Fruit fly (Drosophila melanogaster) whole organism, prepupa: ENCODE measurements around the gene CG31872.

Experiments used
- CG10631 ChIP-seq: fragments of 200-800 bp; sonication (Bioruptor generic); optimal IDR thresholded peaks from 2 replicates; lab custom pipeline; 2016; ENCODE audit warnings: missing biosample characterization, missing genetic modification characterization
- CG10669 ChIP-seq: fragments of 200-800 bp; sonication (Bioruptor generic); optimal IDR thresholded peaks from 3 replicates; lab custom pipeline; 2018; ENCODE audit warnings: missing biosample characterization, mild to moderate bottlenecking, missing genetic modification characterization, moderate library complexity
- CG11762 ChIP-seq: fragments of 200-800 bp; sonication (Bioruptor generic); optimal IDR thresholded peaks from 3 replicates; lab custom pipeline; 2016; ENCODE audit warnings: missing biosample characterization, missing genetic modification characterization; ENCODE audit not compliant: insufficient read depth
- CG11902 ChIP-seq: fragments of 200-800 bp; sonication (Bioruptor generic); optimal IDR thresholded peaks from 3 replicates; lab custom pipeline; 2016; ENCODE audit warnings: missing biosample characterization, missing genetic modification characterization
- CG15336 ChIP-seq: fragments of 200-800 bp; sonication (Bioruptor generic); IDR thresholded peaks from 2 replicates; pipeline ENCODE4 v1.3.6; 2022; ENCODE audit warnings: missing biosample characterization, missing genetic modification characterization
- CG31627 ChIP-seq: fragments of 200-800 bp; sonication (Bioruptor generic); optimal IDR thresholded peaks from 3 replicates; lab custom pipeline; 2016; ENCODE audit warnings: missing biosample characterization, missing genetic modification characterization
- CG34406 ChIP-seq: fragments of 200-800 bp; sonication (Bioruptor generic); optimal IDR thresholded peaks from 3 replicates; lab custom pipeline; 2016; ENCODE audit warnings: missing biosample characterization, missing genetic modification characterization
- CG4318 ChIP-seq: fragments of 200-800 bp; sonication (Bioruptor generic); optimal IDR thresholded peaks from 3 replicates; lab custom pipeline; 2017; ENCODE audit warnings: missing biosample characterization, mild to moderate bottlenecking, missing genetic modification characterization
- CG6163 ChIP-seq: fragments of 200-800 bp; sonication (Bioruptor generic); IDR thresholded peaks from 3 replicates; pipeline ENCODE4 v1.3.6; 2022; ENCODE audit warnings: missing biosample characterization, missing genetic modification characterization
- CG6276 ChIP-seq: fragments of 200-800 bp; sonication (Bioruptor generic); optimal IDR thresholded peaks from 2 replicates; lab custom pipeline; 2017; ENCODE audit warnings: missing biosample characterization, mild to moderate bottlenecking, missing genetic modification characterization
- CG6792 ChIP-seq: fragments of 200-800 bp; sonication (Bioruptor generic); optimal IDR thresholded peaks from 3 replicates; lab custom pipeline; 2016; ENCODE audit warnings: missing biosample characterization, missing genetic modification characterization
- CG6808 ChIP-seq: fragments of 200-800 bp; sonication (Bioruptor generic); optimal IDR thresholded peaks from 3 replicates; lab custom pipeline; 2017; ENCODE audit warnings: missing biosample characterization, missing genetic modification characterization, mild to moderate bottlenecking, moderate library complexity, missing genetic modification reagents
- CG8119 ChIP-seq: fragments of 200-800 bp; sonication (Bioruptor generic); IDR thresholded peaks from 3 replicates; pipeline ENCODE4 v1.3.6; 2022; ENCODE audit warnings: missing biosample characterization, missing genetic modification characterization
- CG8632 ChIP-seq: fragments of 200-800 bp; sonication (Bioruptor generic); optimal IDR thresholded peaks from 3 replicates; lab custom pipeline; 2016; ENCODE audit warnings: missing biosample characterization, missing genetic modification characterization
- Eip75B ChIP-seq: fragments of 200-800 bp; sonication (Bioruptor generic); optimal IDR thresholded peaks from 3 replicates; lab custom pipeline; 2016; ENCODE audit warnings: missing biosample characterization, missing genetic modification characterization
- Eip93F ChIP-seq: fragments of 200-800 bp; sonication (Bioruptor generic); optimal IDR thresholded peaks from 2 replicates; lab custom pipeline; 2016; ENCODE audit warnings: missing biosample characterization, mild to moderate bottlenecking, missing genetic modification characterization
- Hr4 ChIP-seq: fragments of 200-800 bp; sonication (Bioruptor generic); optimal IDR thresholded peaks from 3 replicates; lab custom pipeline; 2016; ENCODE audit warnings: missing biosample characterization, missing genetic modification characterization
- Lpt ChIP-seq: fragments of 200-800 bp; sonication (Bioruptor generic); optimal IDR thresholded peaks from 3 replicates; lab custom pipeline; 2016; ENCODE audit warnings: missing biosample characterization, missing genetic modification characterization
- Met ChIP-seq: fragments of 200-800 bp; sonication (Bioruptor generic); optimal IDR thresholded peaks from 3 replicates; lab custom pipeline; 2016; ENCODE audit warnings: missing biosample characterization, missing genetic modification characterization
- OdsH ChIP-seq: fragments of 200-800 bp; sonication (Bioruptor generic); optimal IDR thresholded peaks from 3 replicates; lab custom pipeline; 2016; ENCODE audit warnings: missing biosample characterization, missing genetic modification characterization
- Sox102F ChIP-seq: fragments of 200-800 bp; sonication (Bioruptor generic); optimal IDR thresholded peaks from 2 replicates; lab custom pipeline; 2016; ENCODE audit warnings: missing biosample characterization, mild to moderate bottlenecking, missing genetic modification characterization
- Sox14 ChIP-seq: fragments of 200-800 bp; sonication (Bioruptor generic); optimal IDR thresholded peaks from 3 replicates; lab custom pipeline; 2016; ENCODE audit warnings: missing biosample characterization, missing genetic modification characterization
- achi ChIP-seq: fragments of 200-800 bp; sonication (Bioruptor generic); optimal IDR thresholded peaks from 3 replicates; lab custom pipeline; 2016; ENCODE audit warnings: missing biosample characterization, missing genetic modification characterization
- acj6 ChIP-seq: fragments of 200-800 bp; sonication (Bioruptor generic); optimal IDR thresholded peaks from 3 replicates; lab custom pipeline; 2016; ENCODE audit warnings: missing biosample characterization, missing genetic modification characterization
- cyc ChIP-seq: fragments of 200-800 bp; sonication (Bioruptor generic); optimal IDR thresholded peaks from 3 replicates; lab custom pipeline; 2016; ENCODE audit warnings: missing biosample characterization, missing genetic modification characterization
- fd85E ChIP-seq: fragments of 200-800 bp; sonication (Bioruptor generic); optimal IDR thresholded peaks from 3 replicates; lab custom pipeline; 2016; ENCODE audit warnings: missing biosample characterization, missing genetic modification characterization
- fkh ChIP-seq: fragments of 200-800 bp; sonication (Bioruptor generic); optimal IDR thresholded peaks from 3 replicates; lab custom pipeline; 2017; ENCODE audit warnings: missing biosample characterization, mild to moderate bottlenecking, missing genetic modification characterization, moderate library complexity
- lz ChIP-seq: fragments of 200-800 bp; sonication (Bioruptor generic); optimal IDR thresholded peaks from 3 replicates; lab custom pipeline; 2016; ENCODE audit warnings: missing biosample characterization, missing genetic modification characterization
- net ChIP-seq: fragments of 200-800 bp; sonication (Bioruptor generic); optimal IDR thresholded peaks from 3 replicates; lab custom pipeline; 2016; ENCODE audit warnings: missing biosample characterization, missing genetic modification characterization
- pdm3 ChIP-seq: fragments of 200-800 bp; sonication (Bioruptor generic); optimal IDR thresholded peaks from 3 replicates; lab custom pipeline; 2016; ENCODE audit warnings: missing biosample characterization, missing genetic modification characterization
- salr ChIP-seq, 2 experiments: fragments of 200-800 bp; sonication (Bioruptor generic); optimal IDR thresholded peaks; 3 replicates each; lab custom pipeline; 2016 to 2018; ENCODE audit warnings: missing biosample characterization in 2 of 2, missing genetic modification characterization in 2 of 2, mild to moderate bottlenecking in 1 of 2
- ss ChIP-seq, 2 experiments: fragments of 200-800 bp; sonication (Bioruptor generic); optimal IDR thresholded peaks; 2 replicates in 1 of 2; 3 replicates in 1 of 2; lab custom pipeline; 2017 to 2018; ENCODE audit warnings: mild to moderate bottlenecking in 2 of 2, missing biosample characterization in 2 of 2, missing genetic modification characterization in 2 of 2, moderate library complexity in 1 of 2
- svp ChIP-seq: fragments of 200-800 bp; sonication (Bioruptor generic); peaks from one replicate; lab custom pipeline; 2016; ENCODE audit warnings: missing biosample characterization, missing genetic modification characterization
- topi ChIP-seq: fragments of 200-800 bp; sonication (Bioruptor generic); optimal IDR thresholded peaks from 3 replicates; lab custom pipeline; 2016; ENCODE audit warnings: missing biosample characterization, missing genetic modification characterization
- vri ChIP-seq: fragments of 200-800 bp; sonication (Bioruptor generic); optimal IDR thresholded peaks from 3 replicates; lab custom pipeline; 2016; ENCODE audit warnings: missing biosample characterization, mild to moderate bottlenecking, missing genetic modification characterization

CG31872 gene

DNA sequence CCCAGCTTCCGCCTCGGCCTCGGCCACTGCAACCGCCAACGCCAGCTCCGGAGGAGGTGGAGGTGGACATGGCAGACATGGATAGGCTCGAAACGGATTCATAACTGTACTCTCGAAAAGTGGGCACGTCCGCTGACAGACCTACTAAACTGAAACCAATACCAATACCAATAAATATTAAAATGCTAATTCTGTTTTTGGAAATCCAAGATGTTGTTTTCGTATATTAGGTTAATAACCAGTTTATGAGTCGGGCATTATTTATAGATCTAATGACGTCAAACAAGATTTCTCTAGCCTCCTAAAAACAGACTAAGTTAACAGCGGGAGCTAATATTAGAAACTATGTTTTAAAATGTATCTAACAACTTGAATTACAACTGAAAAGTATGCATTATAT is 42.5 kb downstream of the CG31872 start:
- no peak for TF ChIP-seq vri (GFP tag; lab: Kevin White, UChicago)
- no peak for TF ChIP-seq CG6163 (GFP tag; lab: Robert Waterston, UW)
- no peak for TF ChIP-seq fkh (GFP tag; lab: Kevin White, UChicago)
- no peak for TF ChIP-seq Met (GFP tag; lab: Kevin White, UChicago)
- no peak for TF ChIP-seq Eip93F
- TF ChIP-seq CG15336 (GFP tag; lab: Robert Waterston, UW): no peak
- TF ChIP-seq CG31627 (GFP tag; lab: Kevin White, UChicago): no peak
- TF ChIP-seq Sox14 (GFP tag; lab: Kevin White, UChicago): no peak
- TF ChIP-seq acj6 (GFP tag; lab: Kevin White, UChicago): no peak
- no peak for TF ChIP-seq cyc
- TF ChIP-seq CG34406 (GFP tag; lab: Kevin White, UChicago): no peak
- TF ChIP-seq, all 60 proteins: peak for 0

DNA sequence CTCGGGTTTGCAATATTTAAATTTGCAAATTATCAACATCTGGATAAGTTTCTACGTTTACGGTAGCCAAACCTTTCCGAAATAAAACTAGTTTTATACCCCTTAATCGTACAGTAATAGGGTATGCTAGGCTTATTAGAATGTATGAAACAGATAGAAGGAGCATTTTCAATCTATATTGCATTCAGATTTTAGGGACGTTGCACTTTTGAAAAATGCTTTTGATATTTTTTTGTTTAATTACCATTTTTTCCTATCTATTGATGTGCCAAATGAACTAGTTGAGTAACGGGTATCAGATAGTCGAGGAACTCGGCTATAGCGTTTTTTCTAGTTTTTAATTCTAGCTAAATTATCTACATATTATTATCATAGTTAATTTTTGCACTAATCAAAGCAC is 43.2 kb downstream of the CG31872 start:
- no peak for TF ChIP-seq svp (GFP tag; lab: Kevin White, UChicago)
- no peak for TF ChIP-seq CG15336 (GFP tag; lab: Robert Waterston, UW)
- TF ChIP-seq ss (GFP tag; optimal IDR thresholded peaks at IDR 0.05; lab: Kevin White, UChicago): no peak
- TF ChIP-seq Sox102F (GFP tag; lab: Kevin White, UChicago): no peak
- TF ChIP-seq CG6808 (GFP tag; lab: Kevin White, UChicago): no peak
- no peak for TF ChIP-seq CG11762 (GFP tag; lab: Kevin White, UChicago)
- TF ChIP-seq CG11902 (GFP tag; lab: Kevin White, UChicago): no peak
- TF ChIP-seq Eip93F: no peak
- no peak for TF ChIP-seq fd85E
- no peak for TF ChIP-seq Met (GFP tag; lab: Kevin White, UChicago)
- no peak for TF ChIP-seq acj6 (GFP tag; lab: Kevin White, UChicago)

DNA sequence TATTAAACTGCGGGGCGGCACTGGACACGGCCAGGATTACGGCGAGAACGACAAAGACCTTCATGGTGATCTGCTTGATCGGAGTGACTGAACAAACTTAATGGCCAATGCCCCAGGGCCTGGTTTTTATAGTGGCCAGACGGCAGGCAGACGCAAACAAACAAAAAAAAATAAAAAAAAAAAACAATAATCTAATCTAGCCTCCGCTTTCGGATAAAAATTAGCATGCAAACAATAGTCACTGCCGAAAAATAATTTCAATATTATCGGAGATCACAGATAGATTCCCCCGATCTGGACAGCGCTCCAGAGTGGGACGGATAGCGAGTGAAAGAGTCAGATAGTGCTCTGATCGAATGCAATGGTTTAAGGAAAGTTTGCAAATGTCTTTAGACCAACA is 44.6 kb downstream of the CG31872 start, which contains the start of gene CG7299:
Gene CG7299 (minus strand): TSS at position 101 of the 400 bp plus-strand sequence.
- TF ChIP-seq OdsH (GFP tag; lab: Kevin White, UChicago): no peak
- TF ChIP-seq CG11902 (GFP tag; lab: Kevin White, UChicago): no peak
- TF ChIP-seq net (GFP tag; lab: Kevin White, UChicago): no peak
- no peak for TF ChIP-seq pdm3 (GFP tag; lab: Kevin White, UChicago)
- TF ChIP-seq CG10631 (GFP tag; lab: Kevin White, UChicago): no peak
- TF ChIP-seq Lpt (GFP tag; lab: Kevin White, UChicago): no peak
- no peak for TF ChIP-seq fd85E
- no peak for TF ChIP-seq Hr4 (GFP tag; lab: Kevin White, UChicago)
- TF ChIP-seq achi (GFP tag; lab: Kevin White, UChicago): no peak
- no peak for TF ChIP-seq CG4318 (GFP tag; lab: Kevin White, UChicago)
- TF ChIP-seq Sox14 (GFP tag; lab: Kevin White, UChicago): no peak
- TF ChIP-seq CG8119 (GFP tag; lab: Robert Waterston, UW): no peak
- no peak for TF ChIP-seq lz (GFP tag; lab: Kevin White, UChicago)
- no peak for TF ChIP-seq Eip75B
- TF ChIP-seq, all 60 proteins: peak for 0

DNA sequence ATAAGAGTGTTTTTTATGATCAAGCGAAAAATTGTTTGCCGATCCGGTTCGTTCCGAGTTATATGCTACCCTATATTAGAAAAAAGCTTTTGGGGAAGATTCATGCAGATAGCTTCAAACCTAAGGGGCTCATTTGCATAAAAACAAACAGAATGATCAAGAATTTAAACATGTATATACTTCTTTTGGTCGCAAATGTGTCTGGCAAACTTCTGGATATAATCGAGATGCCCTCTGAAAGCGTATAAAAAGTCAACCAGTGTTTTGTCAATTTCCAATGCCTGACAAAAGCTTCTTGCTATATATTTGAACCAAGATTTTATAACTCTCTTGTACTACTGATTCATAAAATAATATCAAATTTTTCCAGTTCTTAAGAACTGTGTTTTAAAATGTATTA is 45.9 kb downstream of the CG31872 start:
- TF ChIP-seq CG6792 (GFP tag; lab: Kevin White, UChicago): no peak
- no peak for TF ChIP-seq topi (GFP tag; lab: Kevin White, UChicago)
- no peak for TF ChIP-seq CG6163 (GFP tag; lab: Robert Waterston, UW)
- no peak for TF ChIP-seq net (GFP tag; lab: Kevin White, UChicago)
- TF ChIP-seq CG8632 (GFP tag; lab: Kevin White, UChicago): no peak
- no peak for TF ChIP-seq CG6276 (GFP tag; lab: Kevin White, UChicago)
- no peak for TF ChIP-seq salr (GFP tag; optimal IDR thresholded peaks at IDR 0.05; lab: Kevin White, UChicago)
- TF ChIP-seq CG10669 (GFP tag; lab: Kevin White, UChicago): no peak
- no peak for TF ChIP-seq ss (GFP tag; optimal IDR thresholded peaks at IDR 0.05; lab: Kevin White, UChicago)
- no peak for TF ChIP-seq Lpt (GFP tag; lab: Kevin White, UChicago)
